Worm (Caenorhabditis elegans) whole organism, L1 larva: ENCODE data around the gene F36D3.4.

Experiments used
- C04F5.9 ChIP-seq: sonication (generic microtip); optimal IDR thresholded peaks from 2 replicates; lab custom pipeline; 2016; ENCODE audit warnings: missing genetic modification characterization, missing compliant biosample characterization
- Y116A8C.19 ChIP-seq: sonication (generic microtip); optimal IDR thresholded peaks from 2 replicates; lab custom pipeline; 2016; ENCODE audit warnings: missing compliant biosample characterization, missing genetic modification characterization, borderline replicate concordance
- ceh-88 ChIP-seq: fragments of 200-800 bp; sonication (Bioruptor generic); IDR thresholded peaks from 2 replicates; pipeline ENCODE4 v1.3.6; 2022; ENCODE audit warnings: missing genetic modification characterization, missing compliant biosample characterization
- ces-1 ChIP-seq: fragments of 150-350 bp; optimal IDR thresholded peaks from 2 replicates; lab custom pipeline; 2014; ENCODE audit warnings: missing biosample characterization, missing genetic modification reagents, missing genetic modification characterization
- dpl-1 ChIP-seq, 3 experiments: fragments of 150-350 bp in 2 of 3; sonication (generic microtip) in 1 of 3; optimal IDR thresholded peaks; 2 replicates each; lab custom pipeline; 2014 to 2017; ENCODE audit warnings: missing biosample characterization in 3 of 3, missing genetic modification characterization in 3 of 3, missing genetic modification reagents in 3 of 3
- efl-1 ChIP-seq, 4 experiments: fragments of 150-350 bp; optimal IDR thresholded peaks in 3 of 4; peaks in 1 of 4; 1 replicate in 1 of 4; 2 replicates in 3 of 4; lab custom pipeline; 2014; ENCODE audit warnings: missing biosample characterization in 2 of 4, missing genetic modification characterization in 2 of 4, missing genetic modification reagents in 2 of 4
- egl-13 ChIP-seq: sonication (generic microtip); optimal IDR thresholded peaks from 2 replicates; lab custom pipeline; 2016; ENCODE audit warnings: missing genotype, missing genetic modification reagents, missing genetic modification characterization, missing compliant biosample characterization
- fkh-10 ChIP-seq: sonication (generic microtip); optimal IDR thresholded peaks from 2 replicates; lab custom pipeline; 2017; ENCODE audit warnings: missing biosample characterization, missing genetic modification reagents, missing genetic modification characterization
- lin-15B ChIP-seq: fragments of 150-350 bp; sonication (generic microtip); optimal IDR thresholded peaks from 3 replicates; lab custom pipeline; 2014; ENCODE audit warnings: missing biosample characterization, missing genetic modification characterization
- mef-2 ChIP-seq: fragments of 150-350 bp; optimal IDR thresholded peaks from 2 replicates; lab custom pipeline; 2014; ENCODE audit warnings: missing biosample characterization, missing genetic modification characterization
- nhr-11 ChIP-seq: fragments of 150-350 bp; optimal IDR thresholded peaks from 2 replicates; lab custom pipeline; 2014; ENCODE audit warnings: missing biosample characterization, missing genetic modification characterization
- nhr-71 ChIP-seq: sonication (generic microtip); optimal IDR thresholded peaks from 2 replicates; lab custom pipeline; 2016; ENCODE audit warnings: mild to moderate bottlenecking, missing genetic modification characterization, moderate library complexity, missing compliant biosample characterization
- pag-3 ChIP-seq: sonication (generic microtip); optimal IDR thresholded peaks from 2 replicates; lab custom pipeline; 2017; ENCODE audit warnings: missing genetic modification characterization, mild to moderate bottlenecking, missing compliant biosample characterization, antibody characterized with exemption, borderline replicate concordance; ENCODE audit not compliant: insufficient read depth
- sox-4 ChIP-seq: sonication (generic microtip); optimal IDR thresholded peaks from 2 replicates; lab custom pipeline; 2016; ENCODE audit warnings: missing genetic modification characterization, missing compliant biosample characterization
- sptf-1 ChIP-seq: fragments of 150-350 bp; optimal IDR thresholded peaks from 2 replicates; lab custom pipeline; 2014; ENCODE audit warnings: missing biosample characterization, missing genetic modification characterization
- tbx-2 ChIP-seq: sonication (generic microtip); optimal IDR thresholded peaks from 2 replicates; lab custom pipeline; 2016; ENCODE audit warnings: missing genetic modification characterization, missing compliant biosample characterization
- unc-30 ChIP-seq: sonication (generic microtip); optimal IDR thresholded peaks from 2 replicates; lab custom pipeline; 2017; ENCODE audit warnings: missing biosample characterization, missing genetic modification characterization
- vab-15 ChIP-seq: sonication (generic microtip); optimal IDR thresholded peaks from 2 replicates; lab custom pipeline; 2017; ENCODE audit warnings: missing genotype, mild to moderate bottlenecking, missing genetic modification characterization, missing compliant biosample characterization
- xbp-1 ChIP-seq: sonication (generic microtip); optimal IDR thresholded peaks from 2 replicates; lab custom pipeline; 2016; ENCODE audit warnings: missing genetic modification characterization, missing compliant biosample characterization
- ztf-11 ChIP-seq, 2 experiments: sonication (generic microtip); optimal IDR thresholded peaks; 2 replicates each; lab custom pipeline; 2016 to 2017; ENCODE audit warnings: missing genetic modification characterization in 2 of 2, missing biosample characterization in 1 of 2, missing compliant biosample characterization in 1 of 2
- ztf-4 ChIP-seq: fragments of 150-350 bp; optimal IDR thresholded peaks from 2 replicates; lab custom pipeline; 2014; ENCODE audit warnings: missing biosample characterization, missing genetic modification characterization

F36D3.4 gene

DNA sequence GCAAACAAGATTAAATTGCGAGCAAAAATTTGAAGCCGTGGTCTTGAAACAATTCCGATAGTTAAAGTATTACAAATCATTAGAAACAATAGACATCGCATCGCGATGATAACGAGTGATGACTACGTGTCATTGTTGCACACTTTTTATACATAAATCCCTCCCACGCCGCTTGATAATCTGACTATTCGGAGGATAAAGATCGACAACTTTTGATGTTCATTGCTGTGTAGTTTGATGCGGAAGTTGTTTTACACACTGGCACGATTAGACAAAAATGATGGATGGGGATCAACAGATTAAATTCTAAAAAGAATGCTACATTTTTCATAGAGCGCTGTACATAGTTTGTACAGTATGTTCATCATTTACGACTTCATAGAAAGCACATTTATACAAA lies 38.2 kb downstream of the F36D3.4 start, which contains the start of gene T08G3.11:
Gene T08G3.11 (minus strand): TSS at position 101 of the 400 bp plus-strand sequence.
- no peak for TF ChIP-seq pag-3 (tag; lab: Kevin White, UChicago)
- no peak for TF ChIP-seq efl-1 (optimal IDR thresholded peaks at IDR 0.05; lab: Kevin White, UChicago)
- peak in 1 of 2 experiments; percentile 16 for TF ChIP-seq efl-1 (GFP tag; optimal IDR thresholded peaks at IDR 0.05 in 1 of 2; lab: Kevin White, UChicago)
- TF ChIP-seq, all 84 proteins: peak for 1

- TF ChIP-seq ces-1 (GFP tag; lab: Kevin White, UChicago) (no peak), dpl-1 (GFP tag; optimal IDR thresholded peaks at IDR 0.05; lab: Kevin White, UChicago) (no peak), unc-30 (tag; lab: Kevin White, UChicago) (no peak), nhr-71 (tag; lab: Kevin White, UChicago) (no peak), mef-2 (tag; lab: Kevin White, UChicago) (no peak)
Measured at ce11 chrV:16471995-16472563, 45.4 kb downstream of the F36D3.4 start, which contains the start of gene srw-35. Gene srw-35 (plus strand): TSS chrV:16472513.

ce11 chrV:16470916-16471315 lies 46.6 kb downstream of the F36D3.4 start, which contains the start of gene srh-138:
Gene srh-138 (minus strand): TSS chrV:16471016.
- no peak for TF ChIP-seq ztf-4 (tag; lab: Kevin White, UChicago)
- no peak for TF ChIP-seq sptf-1 (tag; lab: Kevin White, UChicago)
- no peak for TF ChIP-seq ces-1 (GFP tag; lab: Kevin White, UChicago)
- no peak for TF ChIP-seq ztf-11 (tag; optimal IDR thresholded peaks at IDR 0.05; lab: Kevin White, UChicago)
- TF ChIP-seq lin-15B (tag; lab: Kevin White, UChicago), result no peak

DNA sequence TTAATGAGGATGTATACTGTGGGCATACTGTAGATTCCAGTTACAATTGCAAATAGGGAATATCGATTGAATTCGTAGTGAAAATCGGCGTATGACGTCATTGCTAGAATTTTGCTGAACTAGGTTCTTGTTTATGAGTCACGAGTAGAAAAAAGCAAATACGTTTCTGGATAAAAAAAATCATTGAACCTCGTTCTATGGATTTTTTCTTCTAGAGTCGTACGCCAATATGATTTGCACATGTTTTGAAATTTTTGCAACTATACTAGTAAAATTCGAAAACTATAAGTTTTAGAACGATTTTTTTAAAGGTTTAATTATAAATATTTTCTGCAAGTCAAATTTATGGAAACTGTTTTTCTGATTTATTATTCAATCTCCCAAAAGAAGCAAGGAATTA lies 49.7 kb downstream of the F36D3.4 start, which contains the start of gene sru-44:
Gene sru-44 (minus strand): TSS at position 101 of the 400 bp plus-strand sequence.
- no peak for TF ChIP-seq xbp-1 (tag; lab: Kevin White, UChicago)
- TF ChIP-seq ceh-88 (GFP tag; lab: Robert Waterston, UW), result no peak
- TF ChIP-seq vab-15, result no peak
- TF ChIP-seq tbx-2 (tag; lab: Kevin White, UChicago), result no peak
- TF ChIP-seq C04F5.9 (tag; lab: Kevin White, UChicago), result no peak
- TF ChIP-seq fkh-10 (GFP tag; lab: Kevin White, UChicago), result no peak
- TF ChIP-seq Y116A8C.19 (tag; lab: Kevin White, UChicago), result no peak
- no peak for TF ChIP-seq egl-13 (tag; lab: Kevin White, UChicago)
- no peak for TF ChIP-seq nhr-11
- TF ChIP-seq sox-4 (tag; lab: Kevin White, UChicago), result no peak
- TF ChIP-seq pag-3 (tag; lab: Kevin White, UChicago), result no peak
